Worm (Caenorhabditis elegans) whole organism, L3 larva: Measurements from ENCODE around the gene gsp-2.

Experiments
- R02D3.7 ChIP-seq: fragments of 150-350 bp; optimal IDR thresholded peaks from 2 replicates; lab custom pipeline; 2014; ENCODE audit warnings: missing biosample characterization, missing genetic modification characterization
- ZK546.5 ChIP-seq: sonication (generic microtip); optimal IDR thresholded peaks from 2 replicates; lab custom pipeline; 2017; ENCODE audit warnings: missing biosample characterization, missing genetic modification characterization
- ama-1 ChIP-seq: fragments of 150-350 bp; optimal IDR thresholded peaks from 2 replicates; lab custom pipeline; 2018
- ceh-16 ChIP-seq: sonication (generic microtip); optimal IDR thresholded peaks from 2 replicates; lab custom pipeline; 2017; ENCODE audit warnings: missing biosample characterization, missing genetic modification characterization
- ceh-28 ChIP-seq: fragments of 150-350 bp; optimal IDR thresholded peaks from 2 replicates; lab custom pipeline; 2014; ENCODE audit warnings: missing biosample characterization, missing genetic modification reagents, missing genetic modification characterization
- ceh-82 ChIP-seq: fragments of 150-350 bp; optimal IDR thresholded peaks from 2 replicates; lab custom pipeline; 2014; ENCODE audit warnings: missing biosample characterization, missing genetic modification characterization
- ceh-9 ChIP-seq: sonication (generic microtip); optimal IDR thresholded peaks from 2 replicates; lab custom pipeline; 2018; ENCODE audit warnings: missing biosample characterization, missing genetic modification characterization
- daf-12 ChIP-seq: fragments of 150-350 bp; optimal IDR thresholded peaks from 2 replicates; lab custom pipeline; 2014; ENCODE audit warnings: missing biosample characterization, missing genetic modification reagents, missing genetic modification characterization
- egl-5 ChIP-seq: fragments of 150-350 bp; optimal IDR thresholded peaks from 2 replicates; lab custom pipeline; 2017; ENCODE audit warnings: missing biosample characterization, missing genetic modification reagents, missing genetic modification characterization, inconsistent platforms
- elt-1 ChIP-seq: fragments of 150-350 bp; optimal IDR thresholded peaks from 2 replicates; lab custom pipeline; 2014; ENCODE audit warnings: missing biosample characterization, missing genetic modification characterization
- elt-2 ChIP-seq: sonication (generic microtip); optimal IDR thresholded peaks from 2 replicates; lab custom pipeline; 2016; ENCODE audit warnings: missing genetic modification reagents, mild to moderate bottlenecking, missing genetic modification characterization, missing compliant biosample characterization
- elt-3 ChIP-seq, 3 experiments: fragments of 150-350 bp in 1 of 3; sonication (generic microtip) in 2 of 3; optimal IDR thresholded peaks; 2 replicates in 2 of 3; 4 replicates in 1 of 3; lab custom pipeline; 2014 to 2017; ENCODE audit warnings: missing biosample characterization in 3 of 3, missing genetic modification characterization in 3 of 3
- fkh-10 ChIP-seq: sonication (generic microtip); optimal IDR thresholded peaks from 2 replicates; lab custom pipeline; 2017; ENCODE audit warnings: missing biosample characterization, missing genetic modification reagents, missing genetic modification characterization
- fkh-2 ChIP-seq: fragments of 150-350 bp; optimal IDR thresholded peaks from 2 replicates; lab custom pipeline; 2014; ENCODE audit warnings: missing biosample characterization, missing genetic modification reagents, missing genetic modification characterization
- fos-1 ChIP-seq: fragments of 150-350 bp; optimal IDR thresholded peaks from 2 replicates; lab custom pipeline; 2014; ENCODE audit warnings: missing biosample characterization, missing genetic modification characterization
- hmg-11 ChIP-seq: sonication (generic microtip); optimal IDR thresholded peaks from 2 replicates; lab custom pipeline; 2016; ENCODE audit warnings: missing genetic modification characterization, missing compliant biosample characterization
- jun-1 ChIP-seq: fragments of 150-350 bp; optimal IDR thresholded peaks from 2 replicates; lab custom pipeline; 2014; ENCODE audit warnings: missing biosample characterization, missing genetic modification reagents, missing genetic modification characterization
- lin-15B ChIP-seq: fragments of 150-350 bp; optimal IDR thresholded peaks from 2 replicates; lab custom pipeline; 2014; ENCODE audit warnings: missing biosample characterization, missing genetic modification characterization
- lin-39 ChIP-seq: fragments of 150-350 bp; optimal IDR thresholded peaks from 2 replicates; lab custom pipeline; 2018; ENCODE audit warnings: missing biosample characterization, missing genetic modification reagents, missing genetic modification characterization
- lsy-12 ChIP-seq: sonication (generic microtip); optimal IDR thresholded peaks from 2 replicates; lab custom pipeline; 2016; ENCODE audit warnings: mild to moderate bottlenecking, missing genetic modification characterization, missing compliant biosample characterization
- mdl-1 ChIP-seq: fragments of 150-350 bp; optimal IDR thresholded peaks from 2 replicates; lab custom pipeline; 2014; ENCODE audit warnings: missing biosample characterization, missing genetic modification characterization
- mml-1 ChIP-seq: fragments of 150-350 bp; sonication (generic microtip); optimal IDR thresholded peaks from 3 replicates; lab custom pipeline; 2014; ENCODE audit warnings: missing biosample characterization, missing genetic modification characterization
- nfya-1 ChIP-seq: sonication (generic microtip); optimal IDR thresholded peaks from 2 replicates; lab custom pipeline; 2017; ENCODE audit warnings: missing genetic modification characterization, mild to moderate bottlenecking, missing compliant biosample characterization, antibody characterized with exemption, moderate library complexity; ENCODE audit not compliant: insufficient read depth
- nhr-11 ChIP-seq: fragments of 150-350 bp; optimal IDR thresholded peaks from 2 replicates; lab custom pipeline; 2014; ENCODE audit warnings: missing biosample characterization, missing genetic modification characterization
- nhr-12 ChIP-seq: fragments of 150-350 bp; optimal IDR thresholded peaks from 2 replicates; lab custom pipeline; 2014; ENCODE audit warnings: missing biosample characterization, missing genetic modification characterization
- nhr-23 ChIP-seq: fragments of 150-350 bp; optimal IDR thresholded peaks from 2 replicates; lab custom pipeline; 2014; ENCODE audit warnings: missing biosample characterization, missing genetic modification reagents, missing genetic modification characterization
- nhr-237 ChIP-seq: fragments of 150-350 bp; optimal IDR thresholded peaks from 2 replicates; lab custom pipeline; 2014; ENCODE audit warnings: missing biosample characterization, missing genetic modification characterization
- nhr-25 ChIP-seq: sonication (generic microtip); optimal IDR thresholded peaks from 2 replicates; lab custom pipeline; 2017; ENCODE audit warnings: missing biosample characterization, missing genetic modification characterization
- nhr-28 ChIP-seq: fragments of 150-350 bp; optimal IDR thresholded peaks from 2 replicates; lab custom pipeline; 2014; ENCODE audit warnings: missing biosample characterization, missing genetic modification characterization
- nhr-43 ChIP-seq: sonication (generic microtip); optimal IDR thresholded peaks from 2 replicates; lab custom pipeline; 2016; ENCODE audit warnings: mild to moderate bottlenecking, missing genetic modification characterization, missing compliant biosample characterization; ENCODE audit not compliant: poor library complexity, severe bottlenecking
- nhr-67 ChIP-seq: fragments of 150-350 bp; optimal IDR thresholded peaks from 2 replicates; lab custom pipeline; 2014; ENCODE audit warnings: missing biosample characterization, missing genetic modification characterization
- nhr-76 ChIP-seq: fragments of 150-350 bp; sonication (generic microtip); optimal IDR thresholded peaks from 5 replicates; lab custom pipeline; 2014; ENCODE audit warnings: missing biosample characterization, missing genetic modification characterization
- nhr-77 ChIP-seq: fragments of 150-350 bp; optimal IDR thresholded peaks from 2 replicates; lab custom pipeline; 2014; ENCODE audit warnings: missing biosample characterization, missing genetic modification characterization
- pha-4 ChIP-seq: fragments of 150-350 bp; optimal IDR thresholded peaks from 2 replicates; lab custom pipeline; 2014; ENCODE audit warnings: missing biosample characterization, missing genetic modification reagents, missing genetic modification characterization
- pqm-1 ChIP-seq: fragments of 150-350 bp; optimal IDR thresholded peaks from 2 replicates; lab custom pipeline; 2017; ENCODE audit warnings: missing biosample characterization, missing genetic modification characterization, inconsistent platforms
- sea-2 ChIP-seq: fragments of 150-350 bp; sonication (generic microtip); optimal IDR thresholded peaks from 4 replicates; lab custom pipeline; 2014; ENCODE audit warnings: missing biosample characterization, missing genetic modification reagents, missing genetic modification characterization
- skn-1 ChIP-seq: fragments of 150-350 bp; optimal IDR thresholded peaks from 2 replicates; lab custom pipeline; 2014; ENCODE audit warnings: missing biosample characterization, missing genetic modification characterization
- snpc-4 ChIP-seq: fragments of 150-350 bp; optimal IDR thresholded peaks from 2 replicates; lab custom pipeline; 2014; ENCODE audit warnings: missing biosample characterization, missing genetic modification characterization
- tbx-2 ChIP-seq: sonication (generic microtip); optimal IDR thresholded peaks from 2 replicates; lab custom pipeline; 2016; ENCODE audit warnings: mild to moderate bottlenecking, missing genetic modification characterization, missing compliant biosample characterization
- unc-39 ChIP-seq: sonication (generic microtip); optimal IDR thresholded peaks from 4 replicates; lab custom pipeline; 2017; ENCODE audit warnings: missing biosample characterization, missing genetic modification characterization
- unc-62 ChIP-seq: fragments of 150-350 bp; sonication (generic microtip); optimal IDR thresholded peaks from 4 replicates; lab custom pipeline; 2014; ENCODE audit warnings: missing biosample characterization, missing genetic modification reagents, missing genetic modification characterization
- zag-1 ChIP-seq: fragments of 150-350 bp; optimal IDR thresholded peaks from 2 replicates; lab custom pipeline; 2014; ENCODE audit warnings: missing biosample characterization, missing genetic modification characterization
- ztf-11 ChIP-seq: fragments of 150-350 bp; optimal IDR thresholded peaks from 2 replicates; lab custom pipeline; 2014; ENCODE audit warnings: missing biosample characterization, missing genetic modification characterization
- ztf-4 ChIP-seq: fragments of 150-350 bp; optimal IDR thresholded peaks from 2 replicates; lab custom pipeline; 2014; ENCODE audit warnings: missing biosample characterization, missing genetic modification characterization

gsp-2 gene

ce11 chrIII:7357356-7357755 lies 21.0 kb downstream of the gsp-2 start, which contains the start of gene F08F8.10:
Gene F08F8.10 (minus strand): TSS chrIII:7357393.
- TF ChIP-seq R02D3.7 (no peak), jun-1 (tag; lab: Kevin White, UChicago) (no peak), nhr-76 (no peak), nfya-1 (tag; lab: Kevin White, UChicago) (peak; percentile 33), mml-1 (tag; lab: Kevin White, UChicago) (no peak), elt-2 (tag; lab: Kevin White, UChicago) (no peak), fkh-2 (tag; lab: Kevin White, UChicago) (no peak), fkh-10 (no peak), nhr-28 (tag; lab: Kevin White, UChicago) (no peak), nhr-23 (tag; lab: Kevin White, UChicago) (no peak), daf-12 (tag; lab: Kevin White, UChicago) (no peak), nhr-67 (tag; lab: Kevin White, UChicago) (no peak), ZK546.5 (tag; lab: Kevin White, UChicago) (no peak), elt-1 (no peak), ceh-82 (tag; lab: Kevin White, UChicago) (no peak), nhr-77 (no peak), zag-1 (no peak), pha-4 (peak; percentile 63), ceh-16 (tag; lab: Kevin White, UChicago) (no peak), unc-39 (no peak), ama-1 (lab: Kevin White, UChicago) (no peak), egl-5 (tag; lab: Kevin White, UChicago) (peak; percentile 35), nhr-11 (tag; lab: Kevin White, UChicago) (no peak), mdl-1 (tag; lab: Kevin White, UChicago) (no peak), lin-15B (tag; lab: Kevin White, UChicago) (no peak), skn-1 (tag; lab: Kevin White, UChicago) (no peak), unc-62 (GFP tag; lab: Kevin White, UChicago) (no peak), tbx-2 (tag; lab: Kevin White, UChicago) (no peak), sea-2 (GFP tag; lab: Kevin White, UChicago) (no peak), elt-3 (tag; optimal IDR thresholded peaks at IDR 0.05; lab: Kevin White, UChicago) (no peak), ztf-4 (no peak), ztf-11 (tag; lab: Kevin White, UChicago) (no peak), hmg-11 (peak; percentile 27), nhr-237 (tag; lab: Kevin White, UChicago) (no peak), snpc-4 (tag; lab: Kevin White, UChicago) (peak; percentile 47), fos-1 (tag; lab: Kevin White, UChicago) (no peak), nhr-12 (tag; lab: Kevin White, UChicago) (no peak), ceh-9 (no peak), ceh-28 (tag; lab: Kevin White, UChicago) (no peak), nhr-43 (tag; lab: Kevin White, UChicago) (no peak), pqm-1 (no peak), nhr-25 (tag; lab: Kevin White, UChicago) (peak; percentile 18), lin-39 (tag; lab: Kevin White, UChicago) (no peak), lsy-12 (tag; lab: Kevin White, UChicago) (no peak)

ce11 chrIII:7358627-7359026 lies 22.2 kb downstream of the gsp-2 start:
- no peak for TF ChIP-seq ztf-11 (tag; lab: Kevin White, UChicago)
- no peak for TF ChIP-seq zag-1
- TF ChIP-seq nhr-76: no peak
- TF ChIP-seq nfya-1 (tag; lab: Kevin White, UChicago): peak; percentile 8
- peak; percentile 82 for TF ChIP-seq pha-4
- TF ChIP-seq unc-62 (GFP tag; lab: Kevin White, UChicago): no peak
- TF ChIP-seq, all 47 proteins: peak for 2
